Fruit fly (Drosophila melanogaster): ENCODE data around the gene mew.

- TF ChIP-seq CG16779 (GFP tag; IDR thresholded peaks at IDR 0.05) (no peak), CG15269 (tag; optimal IDR thresholded peaks at IDR 0.05) (no peak), B-H1 (GFP tag; IDR thresholded peaks at IDR 0.05) (no peak), CG12769 (tag; optimal IDR thresholded peaks at IDR 0.05) (peak; percentile 0), so (GFP tag; IDR thresholded peaks at IDR 0.05) (no peak), CG4730 (GFP tag; IDR thresholded peaks at IDR 0.05) (no peak), ci (GFP tag; IDR thresholded peaks at IDR 0.05) (0 out of 3 replicates have a peak, but pooled peaks have one; percentile 18), croc (GFP tag; conservative IDR thresholded peaks at IDR 0.05) (no peak), Sry-β (GFP tag; optimal IDR thresholded peaks at IDR 0.05) (no peak), Dfd (GFP tag; optimal IDR thresholded peaks at IDR 0.05) (no peak)
Measured at dm6 chrX:13305323-13305722, 47.0 kb upstream of the mew start.
